Fruit fly (Drosophila melanogaster) whole organism, adult: ENCODE data around the gene CG11095.
A peak's percentile ranks its signal among the peaks of the same experiment; 100 is the strongest.

ENCODE experiments used
- CG11617 ChIP-seq: fragments of 200-800 bp; sonication (Bioruptor generic); optimal IDR thresholded peaks from 2 replicates; lab custom pipeline; 2017; ENCODE audit warnings: mild to moderate bottlenecking, missing biosample characterization, missing genetic modification reagents, missing genetic modification characterization
- CG12768 ChIP-seq: fragments of 200-800 bp; sonication (Bioruptor generic); optimal IDR thresholded peaks from 2 replicates; lab custom pipeline; 2017; ENCODE audit warnings: missing biosample characterization, missing genetic modification characterization, mild to moderate bottlenecking, moderate library complexity, missing genetic modification reagents
- CG5204 ChIP-seq: fragments of 200-800 bp; sonication (Bioruptor generic); optimal IDR thresholded peaks from 2 replicates; lab custom pipeline; 2016; ENCODE audit warnings: missing biosample characterization, missing genetic modification characterization
- CG7101 ChIP-seq: fragments of 200-800 bp; sonication (Bioruptor generic); optimal IDR thresholded peaks from 2 replicates; lab custom pipeline; 2018; ENCODE audit warnings: missing biosample characterization, mild to moderate bottlenecking, missing genetic modification characterization, moderate library complexity
- Clk ChIP-seq: fragments of 200-800 bp; sonication (Bioruptor generic); optimal IDR thresholded peaks from 2 replicates; lab custom pipeline; 2017; ENCODE audit warnings: missing biosample characterization, missing genetic modification characterization
- Mnt ChIP-seq: fragments of 200-800 bp; sonication (Bioruptor generic); optimal IDR thresholded peaks from 2 replicates; lab custom pipeline; 2016; ENCODE audit warnings: missing biosample characterization, mild to moderate bottlenecking, missing genetic modification characterization
- bab1 ChIP-seq: fragments of 200-800 bp; sonication (Bioruptor generic); optimal IDR thresholded peaks from 3 replicates; lab custom pipeline; 2019; ENCODE audit warnings: missing biosample characterization, mild to moderate bottlenecking, missing genetic modification characterization, moderate library complexity
- cnc ChIP-seq, 2 experiments: fragments of >200 bp; optimal IDR thresholded peaks; 2 replicates each; lab custom pipeline; 2017
- kay ChIP-seq: fragments of 200-800 bp; sonication (Bioruptor generic); peaks from one replicate; lab custom pipeline; 2016; ENCODE audit warnings: missing biosample characterization, missing genetic modification characterization, borderline replicate concordance
- ovo ChIP-seq: fragments of 200-800 bp; sonication (Bioruptor generic); optimal IDR thresholded peaks from 2 replicates; lab custom pipeline; 2016; ENCODE audit warnings: missing biosample characterization, missing genetic modification characterization
- pad ChIP-seq: fragments of 200-800 bp; sonication (Bioruptor generic); optimal IDR thresholded peaks from 3 replicates; lab custom pipeline; 2017; ENCODE audit warnings: missing biosample characterization, missing genetic modification characterization, mild to moderate bottlenecking, moderate library complexity, missing genetic modification reagents
- tj ChIP-seq: fragments of 200-800 bp; sonication (Bioruptor generic); optimal IDR thresholded peaks from 3 replicates; lab custom pipeline; 2017; ENCODE audit warnings: missing biosample characterization, mild to moderate bottlenecking, missing genetic modification characterization, moderate library complexity
- toe ChIP-seq: fragments of 200-800 bp; sonication (Bioruptor generic); optimal IDR thresholded peaks from 2 replicates; lab custom pipeline; 2016; ENCODE audit warnings: missing biosample characterization, missing genetic modification characterization

dm6 chrX:13830029-13830428, 18.5 kb downstream of the CG11095 start, which contains the start of gene jub:
- no peak for TF ChIP-seq pad (GFP tag; lab: Kevin White, UChicago)
- no peak for TF ChIP-seq CG5204 (GFP tag; lab: Kevin White, UChicago)
- no peak for TF ChIP-seq CG7101 (tag; lab: Kevin White, UChicago)
- TF ChIP-seq toe (GFP tag; lab: Kevin White, UChicago): no peak
- TF ChIP-seq ovo (GFP tag; lab: Kevin White, UChicago): no peak
- TF ChIP-seq Mnt (GFP tag; lab: Kevin White, UChicago): no peak
- TF ChIP-seq CG12768 (GFP tag; lab: Kevin White, UChicago): no peak
- TF ChIP-seq tj (GFP tag; lab: Kevin White, UChicago): no peak
- TF ChIP-seq CG11617 (GFP tag; lab: Kevin White, UChicago): no peak
- TF ChIP-seq Clk (GFP tag; lab: Kevin White, UChicago): no peak
- TF ChIP-seq bab1 (GFP tag; lab: Kevin White, UChicago): peak; percentile 45
- no peak for TF ChIP-seq kay (GFP tag; lab: Kevin White, UChicago)
- no peak for TF ChIP-seq cnc (optimal IDR thresholded peaks at IDR 0.05; lab: Kevin White, UChicago)
